Worm (Caenorhabditis elegans) whole organism, L2 larva: ENCODE measurements around the gene ZK1307.4.

Experiments
- R02D3.7 ChIP-seq: fragments of 150-350 bp; optimal IDR thresholded peaks from 2 replicates; lab custom pipeline; 2014; ENCODE audit warnings: missing biosample characterization, missing genetic modification characterization
- Y55F3AM.14 ChIP-seq: fragments of 200-800 bp; sonication (Bioruptor generic); optimal IDR thresholded peaks from 2 replicates; lab custom pipeline; 2018; ENCODE audit warnings: mild to moderate bottlenecking, missing genetic modification characterization, missing compliant biosample characterization
- aly-2 ChIP-seq: fragments of 150-350 bp; optimal IDR thresholded peaks from 2 replicates; lab custom pipeline; 2014; ENCODE audit warnings: missing biosample characterization, missing genetic modification characterization
- blmp-1 ChIP-seq: sonication (generic microtip); optimal IDR thresholded peaks from 2 replicates; lab custom pipeline; 2017; ENCODE audit warnings: missing genetic modification characterization, mild to moderate bottlenecking, missing compliant biosample characterization, antibody characterized with exemption, moderate library complexity; ENCODE audit not compliant: insufficient read depth
- ceh-16 ChIP-seq: fragments of 150-350 bp; optimal IDR thresholded peaks from 2 replicates; lab custom pipeline; 2014; ENCODE audit warnings: missing biosample characterization, missing genetic modification characterization
- ceh-82 ChIP-seq: fragments of 150-350 bp; optimal IDR thresholded peaks from 2 replicates; lab custom pipeline; 2014; ENCODE audit warnings: missing biosample characterization, missing genetic modification characterization
- crh-2 ChIP-seq: sonication (generic microtip); optimal IDR thresholded peaks from 2 replicates; lab custom pipeline; 2017; ENCODE audit warnings: missing biosample characterization, missing genetic modification characterization
- dmd-4 ChIP-seq: sonication (generic microtip); optimal IDR thresholded peaks from 2 replicates; lab custom pipeline; 2017; ENCODE audit warnings: missing biosample characterization, missing genetic modification characterization
- egl-27 ChIP-seq: sonication (generic microtip); optimal IDR thresholded peaks from 3 replicates; lab custom pipeline; 2017; ENCODE audit warnings: missing biosample characterization, missing genetic modification reagents, missing genetic modification characterization
- elt-1 ChIP-seq: fragments of 150-350 bp; optimal IDR thresholded peaks from 2 replicates; lab custom pipeline; 2014; ENCODE audit warnings: missing biosample characterization, missing genetic modification characterization
- elt-3 ChIP-seq: sonication (generic microtip); optimal IDR thresholded peaks from 2 replicates; lab custom pipeline; 2017; ENCODE audit warnings: missing biosample characterization, missing genetic modification characterization
- lin-13 ChIP-seq: fragments of 150-350 bp; optimal IDR thresholded peaks from 2 replicates; lab custom pipeline; 2014; ENCODE audit warnings: missing biosample characterization, missing genetic modification reagents, missing genetic modification characterization
- lin-39 ChIP-seq: fragments of 150-350 bp; optimal IDR thresholded peaks from 2 replicates; lab custom pipeline; 2014; ENCODE audit warnings: missing biosample characterization, missing genetic modification reagents, missing genetic modification characterization
- lsy-2 ChIP-seq, 2 experiments: fragments of 150-350 bp in 1 of 2; sonication (generic microtip) in 1 of 2; optimal IDR thresholded peaks; 2 replicates each; lab custom pipeline; 2014 to 2017; ENCODE audit warnings: missing biosample characterization in 2 of 2, missing genetic modification characterization in 2 of 2
- mab-5 ChIP-seq: fragments of 150-350 bp; optimal IDR thresholded peaks from 2 replicates; lab custom pipeline; 2014; ENCODE audit warnings: missing biosample characterization, missing genetic modification characterization
- nhr-11 ChIP-seq: fragments of 150-350 bp; optimal IDR thresholded peaks from 2 replicates; lab custom pipeline; 2014; ENCODE audit warnings: missing biosample characterization, missing genetic modification characterization
- nhr-12 ChIP-seq: fragments of 150-350 bp; optimal IDR thresholded peaks from 2 replicates; lab custom pipeline; 2014; ENCODE audit warnings: missing biosample characterization, missing genetic modification characterization
- nhr-129 ChIP-seq: fragments of 150-350 bp; optimal IDR thresholded peaks from 2 replicates; lab custom pipeline; 2014; ENCODE audit warnings: missing biosample characterization, missing genetic modification characterization
- nhr-21 ChIP-seq: fragments of 150-350 bp; optimal IDR thresholded peaks from 2 replicates; lab custom pipeline; 2014; ENCODE audit warnings: missing biosample characterization, missing genetic modification characterization
- nhr-23 ChIP-seq: fragments of 150-350 bp; optimal IDR thresholded peaks from 2 replicates; lab custom pipeline; 2014; ENCODE audit warnings: missing biosample characterization, missing genetic modification reagents, missing genetic modification characterization
- nhr-237 ChIP-seq: fragments of 150-350 bp; optimal IDR thresholded peaks from 2 replicates; lab custom pipeline; 2014; ENCODE audit warnings: missing biosample characterization, missing genetic modification characterization
- sma-3 ChIP-seq: sonication (generic microtip); optimal IDR thresholded peaks from 2 replicates; lab custom pipeline; 2016; ENCODE audit warnings: missing genetic modification reagents, missing genetic modification characterization, missing compliant biosample characterization
- sma-9 ChIP-seq, 2 experiments: fragments of 150-350 bp in 1 of 2; sonication (generic microtip) in 1 of 2; optimal IDR thresholded peaks; 2 replicates each; lab custom pipeline; 2014 to 2016; ENCODE audit warnings: missing genetic modification characterization in 2 of 2, mild to moderate bottlenecking in 1 of 2, missing biosample characterization in 1 of 2, missing compliant biosample characterization in 1 of 2, missing genetic modification reagents in 1 of 2, moderate library complexity in 1 of 2
- unc-39 ChIP-seq: fragments of 150-350 bp; optimal IDR thresholded peaks from 2 replicates; lab custom pipeline; 2014; ENCODE audit warnings: missing biosample characterization, missing genetic modification characterization
- unc-55 ChIP-seq: fragments of 150-350 bp; sonication (generic microtip); optimal IDR thresholded peaks from 3 replicates; lab custom pipeline; 2014; ENCODE audit warnings: missing biosample characterization, missing genetic modification reagents, missing genetic modification characterization
- unc-62 ChIP-seq: fragments of 150-350 bp; optimal IDR thresholded peaks from 2 replicates; lab custom pipeline; 2014; ENCODE audit warnings: missing biosample characterization, missing genetic modification reagents, missing genetic modification characterization
- ztf-1 ChIP-seq: fragments of 200-800 bp; sonication (Bioruptor generic); conservative IDR thresholded peaks from 2 replicates; pipeline ENCODE4 v1.3.6; 2022; ENCODE audit warnings: missing genetic modification characterization, missing compliant biosample characterization
- ztf-4 ChIP-seq: fragments of 150-350 bp; optimal IDR thresholded peaks from 2 replicates; lab custom pipeline; 2014; ENCODE audit warnings: missing biosample characterization, missing genetic modification characterization

Gene ZK1307.4

DNA sequence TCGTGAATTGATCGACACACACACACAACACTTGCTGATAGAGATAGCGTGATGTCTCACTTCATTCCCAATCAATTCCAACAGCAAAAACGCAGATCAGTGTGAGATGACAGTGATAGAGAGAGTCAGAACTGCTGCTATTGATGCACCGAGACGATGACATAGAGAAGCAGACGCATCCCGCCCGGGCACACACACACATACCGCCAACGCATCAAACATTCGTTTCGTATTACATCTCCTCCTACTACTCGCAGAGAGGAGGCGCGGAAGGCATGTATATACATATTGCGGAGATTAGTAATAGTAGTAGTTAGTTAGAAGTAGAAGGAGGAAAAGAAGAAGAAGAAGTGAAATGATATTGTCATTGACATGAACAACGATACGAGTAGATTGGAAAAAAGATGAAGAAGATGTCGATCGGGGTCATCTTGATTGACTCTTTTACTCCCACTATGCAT is 32.2 kb downstream of the ZK1307.4 start (continued):
- no peak for TF ChIP-seq R02D3.7
- no peak for TF ChIP-seq elt-3
- peak; percentile 50 for TF ChIP-seq egl-27 (tag; lab: Kevin White, UChicago)
- peak; percentile 13 for TF ChIP-seq blmp-1 (tag; lab: Kevin White, UChicago)
- no peak for TF ChIP-seq ztf-4 (tag; lab: Kevin White, UChicago)
- TF ChIP-seq sma-3 (GFP tag; lab: Kevin White, UChicago): peak; percentile 73
- TF ChIP-seq, all 48 proteins: peak for 17

DNA sequence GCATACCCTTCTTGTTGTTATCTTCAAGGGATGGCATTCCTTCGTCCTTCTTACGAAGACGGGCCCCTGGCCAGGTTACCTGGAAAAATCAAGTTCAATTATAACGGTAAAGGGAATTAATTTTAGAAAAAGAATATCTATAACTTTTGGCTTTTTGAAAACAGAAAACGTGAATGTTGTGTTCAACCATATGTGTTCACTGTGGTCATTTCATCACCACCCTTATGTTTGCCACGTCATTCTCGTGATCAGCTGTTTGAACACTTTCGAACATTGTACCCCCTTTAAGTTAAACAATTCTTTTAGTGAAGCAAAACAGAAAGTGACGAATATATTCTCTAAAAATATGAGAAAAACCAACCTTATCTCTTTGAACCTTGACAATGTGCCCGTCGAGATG is 32.8 kb downstream of the ZK1307.4 start:
- TF ChIP-seq lin-39 (tag; lab: Kevin White, UChicago) (no peak), nhr-237 (no peak), nhr-129 (tag; lab: Kevin White, UChicago) (no peak), sma-9 (GFP tag; optimal IDR thresholded peaks at IDR 0.05; lab: Kevin White, UChicago) (no peak), sma-9 (tag; optimal IDR thresholded peaks at IDR 0.05; lab: Kevin White, UChicago) (no peak), unc-62 (GFP tag; lab: Kevin White, UChicago) (no peak), unc-55 (no peak), ceh-82 (tag; lab: Kevin White, UChicago) (no peak)

DNA sequence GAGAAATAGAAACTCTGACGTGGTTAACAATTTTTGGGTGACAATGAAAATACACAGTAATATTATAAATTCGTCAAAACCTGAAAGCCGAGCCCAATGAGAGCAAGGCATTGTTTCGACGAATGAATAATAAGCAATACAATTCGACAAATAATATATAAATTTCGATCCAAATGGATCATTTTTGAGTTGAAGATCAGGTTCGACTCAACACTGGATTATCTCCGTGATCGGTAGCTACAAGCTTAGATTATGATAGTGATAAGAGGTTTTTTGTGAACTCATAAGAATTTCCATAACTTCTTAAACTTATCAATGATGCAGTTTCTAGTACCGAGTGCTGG is 33.7 kb downstream of the ZK1307.4 start:
- TF ChIP-seq sma-9 (GFP tag; optimal IDR thresholded peaks at IDR 0.05; lab: Kevin White, UChicago) (peak; percentile 10), sma-9 (tag; optimal IDR thresholded peaks at IDR 0.05; lab: Kevin White, UChicago) (no peak), nhr-21 (tag; lab: Kevin White, UChicago) (peak; percentile 51), lsy-2 (tag; optimal IDR thresholded peaks at IDR 0.05; lab: Kevin White, UChicago) (peak in 1 of 2 experiments; percentile 7), unc-55 (no peak)

DNA sequence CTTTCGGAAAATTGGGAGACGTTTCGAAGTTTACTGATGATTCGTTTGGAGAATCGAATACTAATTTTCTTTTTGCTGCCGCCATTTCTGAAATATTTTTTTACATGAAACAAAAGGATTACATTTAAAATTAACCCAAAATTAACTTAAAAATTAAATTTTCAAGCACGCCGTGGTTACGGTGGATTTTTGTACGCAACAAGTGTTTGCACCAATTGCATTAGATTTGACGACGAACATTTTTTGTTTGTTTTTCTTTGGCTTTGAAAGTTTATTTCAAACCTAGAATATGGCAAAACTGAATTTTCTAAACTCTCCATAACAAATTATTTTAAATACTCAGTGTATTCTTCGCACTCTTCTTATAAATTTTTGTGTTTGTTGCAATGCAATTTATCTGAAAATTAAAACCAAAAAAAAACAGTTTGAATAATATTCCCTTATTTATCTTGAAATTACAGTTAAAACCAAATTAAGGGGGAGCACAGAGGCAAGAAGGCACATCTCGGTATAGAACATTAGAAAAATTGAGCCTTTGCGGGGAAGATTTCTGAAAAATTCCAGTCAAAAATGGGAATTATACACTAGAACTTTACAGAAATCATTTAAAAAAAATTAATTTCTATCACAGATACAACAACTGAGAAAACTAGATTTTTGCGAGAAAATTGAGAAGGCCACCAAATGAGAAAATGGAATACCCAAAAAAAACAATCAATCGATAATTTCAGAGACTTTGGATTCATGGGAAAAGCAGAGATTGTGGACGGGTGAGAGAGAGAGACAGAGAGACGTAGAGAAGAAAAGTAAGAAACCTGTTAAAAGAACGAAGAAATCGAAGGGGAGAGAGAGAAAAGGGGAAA is 34.3 kb downstream of the ZK1307.4 start, which contains the start of gene hal-3:
TSS of gene hal-3 (minus strand) at position 87 of the 863 bp plus-strand sequence.
- TF ChIP-seq sma-3 (GFP tag; lab: Kevin White, UChicago) (peak; percentile 36), aly-2 (tag; lab: Kevin White, UChicago) (no peak), lin-13 (GFP tag; lab: Kevin White, UChicago) (no peak), lsy-2 (tag; optimal IDR thresholded peaks at IDR 0.05; lab: Kevin White, UChicago) (peak in 1 of 2 experiments; percentile 53), nhr-11 (tag; lab: Kevin White, UChicago) (peak; percentile 21)

DNA sequence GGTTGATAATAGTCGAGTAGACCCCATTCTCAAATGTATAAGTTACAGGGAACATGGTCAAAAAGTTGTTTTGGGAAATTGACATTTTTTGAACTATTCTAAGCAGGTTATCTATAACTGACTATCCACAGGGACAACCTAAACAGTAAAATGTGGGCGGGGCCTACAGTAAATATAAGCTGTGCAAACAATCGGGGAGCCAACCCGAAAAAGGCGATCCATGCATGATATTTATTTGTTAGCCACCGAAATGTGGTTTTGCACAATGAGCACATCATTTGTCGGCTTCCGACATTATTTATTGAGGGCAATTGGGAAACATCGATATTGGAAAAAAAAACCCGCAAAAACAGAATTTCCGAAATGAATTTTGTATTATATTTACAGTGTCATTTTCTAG is 36.9 kb downstream of the ZK1307.4 start, which contains the start of gene hlh-6:
TSS of gene hlh-6 (minus strand) at position 101 of the 400 bp plus-strand sequence.
- TF ChIP-seq crh-2 (tag; lab: Kevin White, UChicago) (no peak), unc-39 (tag; lab: Kevin White, UChicago) (no peak), R02D3.7 (no peak), Y55F3AM.14 (no peak), ceh-16 (tag; lab: Kevin White, UChicago) (no peak), mab-5 (tag; lab: Kevin White, UChicago) (no peak), elt-1 (no peak), sma-9 (GFP tag; optimal IDR thresholded peaks at IDR 0.05; lab: Kevin White, UChicago) (no peak), sma-9 (tag; optimal IDR thresholded peaks at IDR 0.05; lab: Kevin White, UChicago) (no peak), ztf-1 (GFP tag; lab: Robert Waterston, UW) (no peak), nhr-12 (tag; lab: Kevin White, UChicago) (no peak)

DNA sequence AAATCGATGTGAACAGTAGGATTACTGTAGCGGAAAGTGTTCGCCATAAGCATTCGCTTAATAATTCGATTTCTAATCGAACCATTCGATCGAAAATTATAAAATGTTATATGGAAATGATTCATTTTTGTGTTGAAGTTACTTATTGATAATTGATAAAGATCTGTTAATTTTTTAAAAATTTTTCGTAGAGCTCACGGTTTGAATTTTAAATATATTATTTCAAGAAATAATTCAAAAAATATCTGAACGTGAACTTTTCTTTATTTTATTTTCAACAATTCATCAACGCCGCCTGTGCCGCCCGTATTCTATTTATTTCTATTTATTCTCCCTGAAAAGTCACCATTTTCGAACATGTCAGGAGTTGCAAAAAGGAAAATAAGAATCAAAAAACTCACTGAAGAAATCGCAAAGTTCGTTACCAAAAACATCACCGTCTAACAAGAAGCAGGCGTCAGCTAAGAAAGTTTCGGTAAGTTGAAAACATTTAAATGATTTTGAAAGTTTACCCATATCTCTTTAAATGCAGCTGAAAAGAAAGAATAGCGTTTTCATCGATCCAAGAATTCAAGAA is 40.2 kb downstream of the ZK1307.4 start, which contains the start of the genes T15H9.5 and T15H9.4:
TSS of gene T15H9.5 (minus strand) at position 101 of the 577 bp plus-strand sequence.
TSS of gene T15H9.4 (plus strand) at position 527 of the 577 bp plus-strand sequence.
- no peak for TF ChIP-seq nhr-23
- no peak for TF ChIP-seq dmd-4 (tag; lab: Kevin White, UChicago)
- no peak for TF ChIP-seq nhr-129 (tag; lab: Kevin White, UChicago)
- no peak for TF ChIP-seq sma-9 (GFP tag; optimal IDR thresholded peaks at IDR 0.05; lab: Kevin White, UChicago)
- TF ChIP-seq sma-9 (tag; optimal IDR thresholded peaks at IDR 0.05; lab: Kevin White, UChicago): no peak
- TF ChIP-seq, all 48 proteins: peak for 0
